Fruit fly (Drosophila melanogaster) whole organism, wandering third instar larva: Measurements from ENCODE around the gene CG42764.

ENCODE experiments used
- Abd-B ChIP-seq: fragments of >200 bp; optimal IDR thresholded peaks from 2 replicates; lab custom pipeline; 2017; ENCODE audit warnings: missing biosample characterization, missing genetic modification characterization
- CG32264 ChIP-seq: fragments of 200-800 bp; sonication (Bioruptor generic); optimal IDR thresholded peaks from 2 replicates; lab custom pipeline; 2016; ENCODE audit warnings: missing biosample characterization, missing genetic modification characterization
- CG9705 ChIP-seq: fragments of 200-800 bp; sonication (Bioruptor generic); optimal IDR thresholded peaks from 2 replicates; lab custom pipeline; 2018; ENCODE audit warnings: missing biosample characterization, mild to moderate bottlenecking, missing genetic modification characterization
- CrebA ChIP-seq: fragments of 200-800 bp; sonication (Bioruptor generic); optimal IDR thresholded peaks from 2 replicates; lab custom pipeline; 2016; ENCODE audit warnings: missing biosample characterization, mild to moderate bottlenecking, missing genetic modification characterization, borderline replicate concordance
- Dfd ChIP-seq: fragments of >200 bp; optimal IDR thresholded peaks from 2 replicates; lab custom pipeline; 2017; ENCODE audit warnings: missing biosample characterization, missing genetic modification characterization
- Dif ChIP-seq: fragments of 200-275, 200-300 bp; sonication (Bioruptor generic); optimal IDR thresholded peaks from 2 replicates; lab custom pipeline; 2018; ENCODE audit warnings: missing biosample characterization, missing genetic modification characterization; ENCODE audit not compliant: partially characterized antibody
- GATAd ChIP-seq: sonication (Bioruptor generic); optimal IDR thresholded peaks from 2 replicates; lab custom pipeline; 2016; ENCODE audit warnings: missing biosample characterization, missing genetic modification characterization
- HLH106 ChIP-seq: fragments of 200-800 bp; optimal IDR thresholded peaks from 3 replicates; lab custom pipeline; 2019; ENCODE audit warnings: missing biosample characterization, mild to moderate bottlenecking, missing genetic modification characterization, moderate library complexity
- Hnf4 ChIP-seq: fragments of 200-800 bp; sonication (Bioruptor generic); optimal IDR thresholded peaks from 2 replicates; lab custom pipeline; 2016; ENCODE audit warnings: missing biosample characterization, mild to moderate bottlenecking, missing genetic modification characterization
- Hr78 ChIP-seq: fragments of >200 bp; optimal IDR thresholded peaks from 2 replicates; lab custom pipeline; 2017; ENCODE audit warnings: missing biosample characterization, missing genetic modification characterization
- Hr83 ChIP-seq: fragments of 200-300 bp; sonication (Bioruptor generic); optimal IDR thresholded peaks from 2 replicates; lab custom pipeline; 2016; ENCODE audit warnings: missing biosample characterization, mild to moderate bottlenecking, missing genetic modification characterization, moderate library complexity; ENCODE audit not compliant: poor library complexity, severe bottlenecking
- Jra ChIP-seq: sonication (Bioruptor generic); optimal IDR thresholded peaks from 2 replicates; lab custom pipeline; 2016; ENCODE audit warnings: missing biosample characterization, missing genetic modification characterization
- Mio ChIP-seq: sonication (Bioruptor generic); optimal IDR thresholded peaks from 2 replicates; lab custom pipeline; 2016; ENCODE audit warnings: missing biosample characterization, missing genetic modification characterization
- Myc ChIP-seq: fragments of >200 bp; optimal IDR thresholded peaks from 2 replicates; lab custom pipeline; 2017
- N ChIP-seq: fragments of >200 bp; optimal IDR thresholded peaks from 2 replicates; lab custom pipeline; 2018; ENCODE audit warnings: missing biosample characterization, missing external identifiers, missing genetic modification characterization
- OdsH ChIP-seq: fragments of 200-800 bp; sonication (Bioruptor generic); optimal IDR thresholded peaks from 2 replicates; lab custom pipeline; 2016; ENCODE audit warnings: missing biosample characterization, mild to moderate bottlenecking, missing genetic modification characterization
- Rel ChIP-seq, 2 experiments: fragments of 200-800 bp; sonication (Bioruptor generic) in 1 of 2; optimal IDR thresholded peaks; 2 replicates in 1 of 2; 3 replicates in 1 of 2; lab custom pipeline; 2016 to 2019; ENCODE audit warnings: mild to moderate bottlenecking in 2 of 2, missing biosample characterization in 2 of 2, missing genetic modification characterization in 2 of 2, moderate library complexity in 1 of 2
- Sp1 ChIP-seq: fragments of 200-800 bp; sonication (Bioruptor generic); optimal IDR thresholded peaks from 3 replicates; lab custom pipeline; 2019; ENCODE audit warnings: missing biosample characterization, mild to moderate bottlenecking, missing genetic modification characterization, moderate library complexity
- Vsx2 ChIP-seq: fragments of 200-300, 225-300 bp; sonication (Bioruptor generic); optimal IDR thresholded peaks from 2 replicates; lab custom pipeline; 2018; ENCODE audit warnings: missing biosample characterization, missing genetic modification characterization; ENCODE audit not compliant: partially characterized antibody
- br ChIP-seq: fragments of 200-800 bp; sonication (Bioruptor generic); optimal IDR thresholded peaks from 2 replicates; lab custom pipeline; 2016; ENCODE audit warnings: missing biosample characterization, missing genetic modification characterization
- brk ChIP-seq: fragments of 200-800 bp; sonication (Bioruptor generic); optimal IDR thresholded peaks from 2 replicates; lab custom pipeline; 2016; ENCODE audit warnings: missing biosample characterization, mild to moderate bottlenecking, missing genetic modification characterization
- dl ChIP-seq, 2 experiments: fragments of 175-275, 200-275 bp in 1 of 2; fragments of 200-275 bp in 1 of 2; sonication (Bioruptor generic); optimal IDR thresholded peaks; lab custom pipeline; 2018; ENCODE audit warnings: mild to moderate bottlenecking in 2 of 2, missing biosample characterization in 2 of 2, missing genetic modification characterization in 2 of 2, moderate library complexity in 2 of 2; ENCODE audit not compliant: partially characterized antibody in 2 of 2, insufficient read depth in 1 of 2
- dmrt93B ChIP-seq: fragments of 200-800 bp; sonication (Bioruptor generic); optimal IDR thresholded peaks from 2 replicates; lab custom pipeline; 2018; ENCODE audit warnings: missing biosample characterization, mild to moderate bottlenecking, missing genetic modification characterization
- dsf ChIP-seq: sonication (Bioruptor generic); optimal IDR thresholded peaks from 2 replicates; lab custom pipeline; 2016; ENCODE audit warnings: missing biosample characterization, missing genetic modification characterization, borderline replicate concordance
- ey ChIP-seq: fragments of 200-800 bp; sonication (Bioruptor generic); optimal IDR thresholded peaks from 2 replicates; lab custom pipeline; 2016; ENCODE audit warnings: missing biosample characterization, missing genetic modification characterization
- foxo ChIP-seq, 2 experiments: fragments of 200-800 bp; sonication (Bioruptor generic); optimal IDR thresholded peaks; 2 replicates in 1 of 2; 3 replicates in 1 of 2; lab custom pipeline; 2016 to 2017; ENCODE audit warnings: missing biosample characterization in 2 of 2, missing genetic modification characterization in 2 of 2
- fru ChIP-seq: fragments of 200-800 bp; sonication (Bioruptor generic); optimal IDR thresholded peaks from 3 replicates; lab custom pipeline; 2016; ENCODE audit warnings: missing biosample characterization, mild to moderate bottlenecking, missing genetic modification characterization
- h ChIP-seq: fragments of 200-800 bp; sonication (Bioruptor generic); optimal IDR thresholded peaks from 3 replicates; lab custom pipeline; 2016; ENCODE audit warnings: missing biosample characterization, mild to moderate bottlenecking, missing genetic modification characterization
- jim ChIP-seq: fragments of 175-275, 200-325 bp; sonication (Bioruptor generic); optimal IDR thresholded peaks from 2 replicates; lab custom pipeline; 2016; ENCODE audit warnings: missing biosample characterization, mild to moderate bottlenecking, missing genetic modification characterization
- lola ChIP-seq: fragments of >200 bp; optimal IDR thresholded peaks from 2 replicates; lab custom pipeline; 2017; ENCODE audit warnings: missing biosample characterization, missing genetic modification characterization
- pan ChIP-seq: fragments of >200 bp; optimal IDR thresholded peaks from 2 replicates; lab custom pipeline; 2017
- psq ChIP-seq: fragments of 200-800 bp; sonication (Bioruptor generic); optimal IDR thresholded peaks from 3 replicates; lab custom pipeline; 2017; ENCODE audit warnings: missing biosample characterization, mild to moderate bottlenecking, missing genetic modification characterization, moderate library complexity
- rgr ChIP-seq: fragments of 200-800 bp; sonication (Bioruptor generic); optimal IDR thresholded peaks from 3 replicates; lab custom pipeline; 2016; ENCODE audit warnings: missing biosample characterization, mild to moderate bottlenecking, missing genetic modification characterization
- sage ChIP-seq: fragments of 200-800 bp; sonication (Bioruptor generic); optimal IDR thresholded peaks from 2 replicates; lab custom pipeline; 2016; ENCODE audit warnings: missing biosample characterization, mild to moderate bottlenecking, missing genetic modification characterization
- sv ChIP-seq: fragments of 200-800 bp; sonication (Bioruptor generic); optimal IDR thresholded peaks from 3 replicates; lab custom pipeline; 2016; ENCODE audit warnings: missing biosample characterization, missing genetic modification characterization
- tai ChIP-seq: sonication (Bioruptor generic); optimal IDR thresholded peaks from 2 replicates; lab custom pipeline; 2016; ENCODE audit warnings: missing biosample characterization, missing genetic modification characterization
- usp ChIP-seq: fragments of >200 bp; optimal IDR thresholded peaks from 2 replicates; lab custom pipeline; 2017; ENCODE audit warnings: missing biosample characterization, missing genetic modification characterization
- woc ChIP-seq: sonication (Bioruptor generic); optimal IDR thresholded peaks from 2 replicates; lab custom pipeline; 2016; ENCODE audit warnings: missing biosample characterization, mild to moderate bottlenecking, missing genetic modification characterization

Gene CG42764

dm6 chr3L:20508136-20508635 is 42.3 kb upstream of the CG42764 start:
- TF ChIP-seq sage (peak; percentile 87), fru (GFP tag; lab: Kevin White, UChicago) (peak; percentile 93), h (GFP tag; lab: Kevin White, UChicago) (peak; percentile 97), pan (lab: Kevin White, UChicago) (no peak), dsf (GFP tag; lab: Kevin White, UChicago) (peak; percentile 56), Mio (peak; percentile 45), woc (GFP tag; lab: Kevin White, UChicago) (peak; percentile 92), CG9705 (GFP tag; lab: Kevin White, UChicago) (peak; percentile 85), Dif (peak; percentile 48), psq (GFP tag; lab: Kevin White, UChicago) (peak; percentile 91), sv (GFP tag; lab: Kevin White, UChicago) (peak; percentile 79), rgr (GFP tag; lab: Kevin White, UChicago) (peak; percentile 92), Rel (GFP tag; optimal IDR thresholded peaks at IDR 0.05; lab: Kevin White, UChicago) (peak; percentile 38), Rel (tag; optimal IDR thresholded peaks at IDR 0.05; lab: Kevin White, UChicago) (no peak), Abd-B (GFP tag; lab: Kevin White, UChicago) (no peak), HLH106 (tag; lab: Kevin White, UChicago) (peak; percentile 87), Jra (GFP tag; lab: Kevin White, UChicago) (peak; percentile 89), GATAd (peak; percentile 43), CrebA (no peak), Hnf4 (peak; percentile 89), Vsx2 (GFP tag; lab: Kevin White, UChicago) (peak; percentile 21), usp (GFP tag; lab: Kevin White, UChicago) (no peak), foxo (GFP tag; optimal IDR thresholded peaks at IDR 0.05; lab: Kevin White, UChicago) (peak; percentile 17 to 95), Hr78 (GFP tag; lab: Kevin White, UChicago) (no peak), OdsH (GFP tag; lab: Kevin White, UChicago) (peak; percentile 93), Dfd (GFP tag; lab: Kevin White, UChicago) (no peak), jim (GFP tag; lab: Kevin White, UChicago) (peak; percentile 75), br (GFP tag; lab: Kevin White, UChicago) (peak; percentile 91), ey (GFP tag; lab: Kevin White, UChicago) (peak; percentile 92), Hr83 (peak; percentile 88), dl (GFP tag; optimal IDR thresholded peaks at IDR 0.05; lab: Kevin White, UChicago; ENCODE audit: insufficient read depth in 1 of 2, partially characterized antibody in 2 of 2) (peak; percentile 2 to 53), Sp1 (GFP tag; lab: Kevin White, UChicago) (peak; percentile 91), dmrt93B (GFP tag; lab: Kevin White, UChicago) (peak; percentile 89), Myc (lab: Kevin White, UChicago) (no peak), lola (GFP tag; lab: Kevin White, UChicago) (no peak), brk (peak; percentile 76), tai (GFP tag; lab: Kevin White, UChicago) (peak; percentile 91), N (no peak), CG32264 (GFP tag; lab: Kevin White, UChicago) (peak; percentile 81)

DNA sequence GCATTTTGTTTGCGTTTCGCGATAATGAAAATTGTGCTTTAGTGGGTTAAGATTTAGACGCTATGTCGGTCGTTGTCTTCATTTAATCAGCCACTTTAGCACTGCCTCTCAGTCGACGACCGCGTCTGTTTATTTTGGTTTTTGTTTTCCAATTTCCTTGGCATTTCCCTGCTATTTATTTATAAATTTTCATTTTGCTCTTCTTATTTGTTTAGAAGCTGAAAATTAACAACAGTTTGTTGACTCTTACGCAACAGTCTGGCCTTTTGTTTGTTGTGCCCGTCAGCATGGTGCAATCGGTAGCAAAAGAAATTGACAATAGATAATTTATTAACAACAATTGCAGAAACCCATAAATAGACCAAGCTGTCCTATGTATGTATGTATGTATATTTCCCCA is 41.7 kb upstream of the CG42764 start:
- TF ChIP-seq woc (GFP tag; lab: Kevin White, UChicago) = no peak
- no peak for TF ChIP-seq ey (GFP tag; lab: Kevin White, UChicago)
- TF ChIP-seq, all 38 proteins: peak for 0

DNA sequence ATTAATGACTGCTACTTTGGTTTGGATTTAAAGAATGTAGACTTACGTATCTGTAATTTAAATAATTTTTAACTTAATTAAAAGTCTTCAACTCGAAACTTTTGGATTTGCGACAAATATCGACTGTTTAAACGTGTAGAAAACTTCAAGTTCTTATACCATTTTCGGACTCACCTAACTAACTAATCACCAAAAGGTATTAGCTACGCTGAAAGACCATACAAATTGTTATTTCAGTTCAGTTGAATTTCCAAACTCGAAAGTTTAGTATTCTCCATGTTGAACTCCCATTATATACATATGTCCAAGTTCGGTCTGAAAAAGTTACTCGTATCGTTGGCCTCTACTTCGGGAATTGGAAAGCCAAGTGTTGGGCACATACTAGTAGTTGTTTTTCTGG is 39.9 kb upstream of the CG42764 start, which contains the start of gene CG5078:
CG5078 (plus strand) TSS at position 301 of the 400 bp plus-strand sequence.
- TF ChIP-seq CrebA (no peak), GATAd (no peak), sv (GFP tag; lab: Kevin White, UChicago) (no peak), CG32264 (GFP tag; lab: Kevin White, UChicago) (no peak), dl (GFP tag; optimal IDR thresholded peaks at IDR 0.05; lab: Kevin White, UChicago; ENCODE audit: insufficient read depth in 1 of 2, partially characterized antibody in 2 of 2) (no peak), dmrt93B (GFP tag; lab: Kevin White, UChicago) (no peak), rgr (GFP tag; lab: Kevin White, UChicago) (no peak), jim (GFP tag; lab: Kevin White, UChicago) (no peak), fru (GFP tag; lab: Kevin White, UChicago) (no peak), Abd-B (GFP tag; lab: Kevin White, UChicago) (no peak), OdsH (GFP tag; lab: Kevin White, UChicago) (no peak), usp (GFP tag; lab: Kevin White, UChicago) (no peak)
- TF ChIP-seq, all 38 proteins: peak for 0
